Worm (Caenorhabditis elegans): ENCODE measurements around the gene zmp-6.

zmp-6 gene

ce11 chrIII:7207903-7208497, 39.6 kb downstream of the zmp-6 start, which contains the start of gene rpl-6:
TSS of gene rpl-6 (plus strand) at chrIII:7208447.
- TF ChIP-seq lin-13 (GFP tag; optimal IDR thresholded peaks at IDR 0.05) (peak; percentile 93), sem-4 (tag; optimal IDR thresholded peaks at IDR 0.05) (peak; percentile 80), R02D3.7 (tag; optimal IDR thresholded peaks at IDR 0.05) (peak; percentile 28), ceh-82 (tag; optimal IDR thresholded peaks at IDR 0.05) (peak; percentile 25), elt-3 (tag; optimal IDR thresholded peaks at IDR 0.05) (no peak), nhr-12 (tag; optimal IDR thresholded peaks at IDR 0.05) (no peak), zag-1 (tag; optimal IDR thresholded peaks at IDR 0.05) (peak; percentile 70), Y55F3AM.14 (GFP tag; optimal IDR thresholded peaks at IDR 0.05) (no peak), unc-62 (GFP tag; optimal IDR thresholded peaks at IDR 0.05) (no peak), C34F6.9 (tag; optimal IDR thresholded peaks at IDR 0.05) (peak; percentile 92), ama-1 (optimal IDR thresholded peaks at IDR 0.05) (peak; percentile 41), snpc-4 (tag; optimal IDR thresholded peaks at IDR 0.05) (peak; percentile 47), gmeb-1 (tag; optimal IDR thresholded peaks at IDR 0.05) (peak; percentile 89), lin-11 (tag; optimal IDR thresholded peaks at IDR 0.05) (peak; percentile 94), blmp-1 (tag; optimal IDR thresholded peaks at IDR 0.05; ENCODE audit: insufficient read depth) (peak; percentile 72), nhr-23 (tag; optimal IDR thresholded peaks at IDR 0.05) (no peak), nhr-237 (tag; optimal IDR thresholded peaks at IDR 0.05) (no peak), mdl-1 (tag; optimal IDR thresholded peaks at IDR 0.05) (peak in 1 of 2 experiments; percentile 68), nhr-10 (tag; optimal IDR thresholded peaks at IDR 0.05) (no peak), unc-55 (GFP tag; optimal IDR thresholded peaks at IDR 0.05) (peak; percentile 99), egl-27 (tag; optimal IDR thresholded peaks at IDR 0.05) (peak; percentile 76), lsy-2 (tag; optimal IDR thresholded peaks at IDR 0.05) (peak; percentile 98 to 100), ztf-4 (tag; optimal IDR thresholded peaks at IDR 0.05) (peak; percentile 73), ztf-11 (tag; optimal IDR thresholded peaks at IDR 0.05) (no peak), skn-1 (tag; optimal IDR thresholded peaks at IDR 0.05) (peak; percentile 5), peb-1 (tag; optimal IDR thresholded peaks at IDR 0.05) (no peak), lin-39 (tag; optimal IDR thresholded peaks at IDR 0.05) (no peak), alr-1 (tag; optimal IDR thresholded peaks at IDR 0.05) (no peak), nhr-11 (tag; optimal IDR thresholded peaks at IDR 0.05) (no peak), aly-2 (tag; optimal IDR thresholded peaks at IDR 0.05) (no peak), nhr-129 (tag; optimal IDR thresholded peaks at IDR 0.05) (peak; percentile 90), sma-3 (GFP tag; optimal IDR thresholded peaks at IDR 0.05) (peak; percentile 91), crh-2 (tag; optimal IDR thresholded peaks at IDR 0.05) (peak; percentile 95), ztf-1 (GFP tag; conservative IDR thresholded peaks at IDR 0.05) (no peak), nhr-6 (tag; optimal IDR thresholded peaks at IDR 0.05) (peak; percentile 58), elt-1 (tag; optimal IDR thresholded peaks at IDR 0.05) (no peak), fos-1 (tag; optimal IDR thresholded peaks at IDR 0.05) (peak; percentile 77), mab-5 (tag; optimal IDR thresholded peaks at IDR 0.05) (peak; percentile 80), nhr-21 (tag; optimal IDR thresholded peaks at IDR 0.05) (peak; percentile 88), nhr-25 (tag; optimal IDR thresholded peaks at IDR 0.05) (peak; percentile 89), ZK546.5 (tag; optimal IDR thresholded peaks at IDR 0.05) (peak; percentile 85), nhr-77 (tag; optimal IDR thresholded peaks at IDR 0.05) (peak; percentile 50), sma-9 (GFP tag; optimal IDR thresholded peaks at IDR 0.05) (peak; percentile 86), sma-9 (tag; optimal IDR thresholded peaks at IDR 0.05) (no peak), ceh-16 (tag; optimal IDR thresholded peaks at IDR 0.05) (peak; percentile 17), mbf-1 (tag; optimal IDR thresholded peaks at IDR 0.05) (no peak), dmd-4 (tag; optimal IDR thresholded peaks at IDR 0.05) (no peak), F13H6.1 (tag; optimal IDR thresholded peaks at IDR 0.05) (peak; percentile 77), unc-39 (tag; optimal IDR thresholded peaks at IDR 0.05) (no peak)
